Worm (Caenorhabditis elegans): Measurements from ENCODE around the gene Y97E10B.1.
A peak's percentile ranks its signal among the peaks of the same experiment; 100 is the strongest.

The Y97E10B.1 gene

DNA sequence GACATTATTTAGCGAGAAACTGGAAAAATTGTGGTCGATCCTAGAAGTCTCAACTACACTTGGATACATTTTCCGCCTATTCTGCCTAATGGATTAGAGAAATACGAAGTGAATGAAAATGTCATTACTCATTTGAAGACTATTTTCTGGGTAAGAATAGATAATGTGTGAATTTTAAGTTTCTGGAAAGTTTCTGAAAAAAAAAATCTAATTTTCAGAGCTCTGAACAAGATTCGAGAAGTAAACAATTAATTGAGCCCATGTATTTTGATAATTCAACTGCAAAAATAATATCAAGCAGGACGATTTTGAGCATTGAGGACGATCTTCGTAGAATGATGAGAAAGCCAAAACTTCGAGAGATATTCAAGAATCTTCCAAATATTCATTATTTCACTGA lies 2.6 kb downstream of the Y97E10B.1 start:
- TF ChIP-seq ceh-44 (GFP tag; IDR thresholded peaks at IDR 0.05) (no peak), aha-1 (tag) (peak; percentile 91), ztf-11 (tag; optimal IDR thresholded peaks at IDR 0.05) (no peak), ceh-62 (tag; optimal IDR thresholded peaks at IDR 0.05) (no peak), tra-1 (GFP tag; IDR thresholded peaks at IDR 0.05) (no peak), unc-62 (GFP tag; optimal IDR thresholded peaks at IDR 0.05 in 1 of 2) (peak in 1 of 2 experiments; percentile 81), unc-62 (tag; optimal IDR thresholded peaks at IDR 0.05) (no peak), mep-1 (tag; optimal IDR thresholded peaks at IDR 0.05) (no peak), F49E8.2 (tag; optimal IDR thresholded peaks at IDR 0.05; ENCODE audit: borderline replicate concordance) (no peak), mes-2 (tag; optimal IDR thresholded peaks at IDR 0.05; ENCODE audit: poor library complexity, severe bottlenecking) (no peak), egl-27 (tag; optimal IDR thresholded peaks at IDR 0.05) (no peak)

DNA sequence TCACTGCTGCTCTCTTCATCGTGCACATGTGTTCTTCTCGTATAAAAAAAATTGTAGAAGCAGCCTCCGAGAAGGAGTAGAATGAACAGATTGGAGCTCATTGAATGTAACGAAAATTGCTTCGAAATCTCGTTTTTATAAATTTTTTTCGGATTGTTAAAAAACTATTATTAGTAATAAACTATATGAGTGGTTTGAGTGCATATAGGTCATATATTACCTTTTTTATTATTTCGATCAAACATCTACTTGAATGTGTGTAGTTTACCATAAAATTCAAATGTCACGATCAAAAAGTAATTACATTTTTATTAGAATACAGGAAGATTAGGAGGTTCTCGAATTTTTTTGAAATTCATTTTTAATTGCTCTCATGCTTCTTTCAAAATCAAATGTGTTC lies 9.2 kb downstream of the Y97E10B.1 start, which contains the start of gene clec-216:
Gene clec-216, minus strand, starts transcription at position 101 of the 400 bp plus-strand sequence.
- TF ChIP-seq hlh-11 (tag; optimal IDR thresholded peaks at IDR 0.05) (no peak), dve-1 (tag; optimal IDR thresholded peaks at IDR 0.05; ENCODE audit: insufficient read depth) (no peak), hmg-1.1 (GFP tag; IDR thresholded peaks at IDR 0.05) (no peak), nhr-10 (tag; optimal IDR thresholded peaks at IDR 0.05) (no peak), ceh-62 (tag; optimal IDR thresholded peaks at IDR 0.05) (no peak), ceh-28 (tag; optimal IDR thresholded peaks at IDR 0.05) (no peak), nhr-102 (tag; optimal IDR thresholded peaks at IDR 0.05) (no peak), gei-8 (GFP tag; optimal IDR thresholded peaks at IDR 0.05) (no peak), arid-1 (GFP tag; conservative IDR thresholded peaks at IDR 0.05) (no peak), Y75B8A.6 (GFP tag; IDR thresholded peaks at IDR 0.05) (no peak), spr-1 (tag; optimal IDR thresholded peaks at IDR 0.05) (no peak), ces-1 (GFP tag; optimal IDR thresholded peaks at IDR 0.05) (no peak), duxl-1 (tag; optimal IDR thresholded peaks at IDR 0.05; ENCODE audit: poor library complexity) (no peak), nhr-28 (tag; optimal IDR thresholded peaks at IDR 0.05) (no peak), nhr-6 (tag; optimal IDR thresholded peaks at IDR 0.05) (no peak), zfp-2 (tag; optimal IDR thresholded peaks at IDR 0.05) (no peak), ceh-20 (GFP tag; IDR thresholded peaks at IDR 0.05) (no peak), ceh-32 (tag; optimal IDR thresholded peaks at IDR 0.05; ENCODE audit: poor library complexity) (no peak)

DNA sequence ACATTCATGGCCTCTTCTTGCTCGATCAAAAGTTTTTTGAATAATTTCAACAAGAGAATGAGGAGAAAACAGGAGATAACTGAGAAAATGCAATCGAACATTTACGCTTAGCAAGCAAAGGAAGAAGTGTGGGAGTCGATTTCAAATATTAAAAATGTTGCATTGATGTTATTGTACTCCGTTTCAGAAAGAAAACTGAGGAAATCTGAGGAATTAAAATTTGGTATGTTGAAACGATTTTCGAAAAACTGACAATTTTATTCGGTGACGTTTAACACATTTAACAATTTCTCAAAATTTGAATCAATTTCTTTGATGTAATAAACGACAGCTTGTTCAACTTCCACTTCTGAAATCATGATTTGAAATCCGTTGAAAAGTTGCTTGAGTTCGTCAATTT lies 10.9 kb downstream of the Y97E10B.1 start, which contains the start of gene F26D11.13:
Gene F26D11.13, minus strand, starts transcription at position 101 of the 400 bp plus-strand sequence.
- TF ChIP-seq Y105C5A.15 (GFP tag; IDR thresholded peaks at IDR 0.05) (no peak), nhr-237 (tag; optimal IDR thresholded peaks at IDR 0.05) (no peak), zip-11 (GFP tag; IDR thresholded peaks at IDR 0.05) (no peak), snpc-1.2 (GFP tag; IDR thresholded peaks at IDR 0.05) (no peak), php-3 (GFP tag; IDR thresholded peaks at IDR 0.05) (no peak), hlh-11 (tag; optimal IDR thresholded peaks at IDR 0.05) (no peak), hmg-1.1 (GFP tag; IDR thresholded peaks at IDR 0.05) (no peak), dmd-9 (GFP tag; IDR thresholded peaks at IDR 0.05) (no peak), D1046.2 (GFP tag; IDR thresholded peaks at IDR 0.05) (no peak), ces-1 (GFP tag; optimal IDR thresholded peaks at IDR 0.05) (no peak), cey-2 (tag; optimal IDR thresholded peaks at IDR 0.05; ENCODE audit: borderline replicate concordance, insufficient read depth) (no peak), nhr-25 (tag; optimal IDR thresholded peaks at IDR 0.05; ENCODE audit: borderline replicate concordance, insufficient read depth) (no peak), Y75B8A.6 (GFP tag; IDR thresholded peaks at IDR 0.05) (no peak), lin-13 (GFP tag; optimal IDR thresholded peaks at IDR 0.05) (no peak), F44E2.7 (GFP tag; IDR thresholded peaks at IDR 0.05) (no peak), ztf-11 (tag; optimal IDR thresholded peaks at IDR 0.05) (no peak), fkh-10 (GFP tag; optimal IDR thresholded peaks at IDR 0.05) (no peak), mxl-2 (GFP tag; conservative IDR thresholded peaks at IDR 0.05) (no peak), daf-19 (GFP tag; conservative IDR thresholded peaks at IDR 0.05) (no peak), unc-62 (GFP tag; optimal IDR thresholded peaks at IDR 0.05 in 1 of 2) (no peak), unc-62 (tag; optimal IDR thresholded peaks at IDR 0.05) (no peak)

Data from whole organism, L4 larva.